Worm (Caenorhabditis elegans) whole organism, L1 larva: ENCODE measurements around the gene C39D10.7.

Experiments
- alr-1 ChIP-seq: fragments of 200-800 bp; sonication (Bioruptor generic); optimal IDR thresholded peaks from 2 replicates; lab custom pipeline; 2018; ENCODE audit warnings: borderline replicate concordance, mild to moderate bottlenecking, missing genetic modification characterization, missing compliant biosample characterization
- elt-2 ChIP-seq: sonication (generic microtip); optimal IDR thresholded peaks from 2 replicates; lab custom pipeline; 2016; ENCODE audit warnings: missing genetic modification characterization, mild to moderate bottlenecking, inconsistent platforms, missing compliant biosample characterization, missing genetic modification reagents
- mep-1 ChIP-seq: fragments of 150-350 bp; optimal IDR thresholded peaks from 2 replicates; lab custom pipeline; 2014; ENCODE audit warnings: missing biosample characterization, missing genetic modification characterization
- nhr-28 ChIP-seq: fragments of 150-350 bp; optimal IDR thresholded peaks from 2 replicates; lab custom pipeline; 2014; ENCODE audit warnings: missing biosample characterization, missing genetic modification characterization
- snpc-4 ChIP-seq: fragments of 150-350 bp; optimal IDR thresholded peaks from 2 replicates; lab custom pipeline; 2014; ENCODE audit warnings: missing biosample characterization, missing genetic modification characterization
- sox-4 ChIP-seq: sonication (generic microtip); optimal IDR thresholded peaks from 2 replicates; lab custom pipeline; 2016; ENCODE audit warnings: missing genetic modification characterization, missing compliant biosample characterization
- tbx-2 ChIP-seq: sonication (generic microtip); optimal IDR thresholded peaks from 2 replicates; lab custom pipeline; 2016; ENCODE audit warnings: missing genetic modification characterization, missing compliant biosample characterization
- unc-62 ChIP-seq: fragments of 150-350 bp; optimal IDR thresholded peaks from 2 replicates; lab custom pipeline; 2014; ENCODE audit warnings: missing biosample characterization, missing genetic modification reagents, missing genetic modification characterization
- unc-86 ChIP-seq: sonication (generic microtip); optimal IDR thresholded peaks from 2 replicates; lab custom pipeline; 2016; ENCODE audit warnings: missing genetic modification characterization, missing compliant biosample characterization

ce11 chrX:7892296-7892695 is 21.4 kb downstream of the C39D10.7 start, which contains the start of gene C39D10.5:
- TF ChIP-seq mep-1 (tag; lab: Kevin White, UChicago) (no peak), sox-4 (no peak), nhr-28 (tag; lab: Kevin White, UChicago) (no peak), unc-86 (tag; lab: Kevin White, UChicago) (no peak), tbx-2 (tag; lab: Kevin White, UChicago) (no peak), elt-2 (no peak), snpc-4 (tag; lab: Kevin White, UChicago) (no peak), alr-1 (tag; lab: Kevin White, UChicago) (no peak), unc-62 (GFP tag; lab: Kevin White, UChicago) (no peak)
